Worm (Caenorhabditis elegans) whole organism, young adult: Measurements from ENCODE around the gene eelo-2.

Experiments
- B0261.1 ChIP-seq: sonication (generic microtip); optimal IDR thresholded peaks from 2 replicates; lab custom pipeline; 2016; ENCODE audit warnings: mild to moderate bottlenecking, missing genetic modification characterization, moderate library complexity, missing compliant biosample characterization
- D2030.7 ChIP-seq: fragments of 200-800 bp; sonication (Bioruptor generic); IDR thresholded peaks from 2 replicates; pipeline ENCODE4 v1.3.6; 2022; ENCODE audit warnings: missing genetic modification reagents, missing genetic modification characterization, missing compliant biosample characterization
- F37B4.10 ChIP-seq: fragments of 200-800 bp; sonication (Bioruptor generic); IDR thresholded peaks from 2 replicates; pipeline ENCODE4 v1.3.6; 2022; ENCODE audit warnings: missing genetic modification characterization, missing compliant biosample characterization
- F39B2.1 ChIP-seq: fragments of 200-800 bp; sonication (Bioruptor generic); IDR thresholded peaks from 2 replicates; pipeline ENCODE4 v1.3.6; 2022; ENCODE audit warnings: missing genetic modification reagents, missing genetic modification characterization, missing compliant biosample characterization
- K12H6.12 ChIP-seq: fragments of 200-800 bp; sonication (Bioruptor generic); optimal IDR thresholded peaks from 2 replicates; lab custom pipeline; 2018; ENCODE audit warnings: mild to moderate bottlenecking, missing genetic modification characterization, missing compliant biosample characterization
- T26A5.8 ChIP-seq: sonication (generic microtip); optimal IDR thresholded peaks from 2 replicates; lab custom pipeline; 2016; ENCODE audit warnings: missing genetic modification characterization, missing compliant biosample characterization
- Y53G8AR.9 ChIP-seq: fragments of 200-800 bp; sonication (Bioruptor generic); conservative IDR thresholded peaks from 2 replicates; pipeline ENCODE4 v1.3.6; 2022; ENCODE audit warnings: missing genetic modification reagents, missing genetic modification characterization, missing compliant biosample characterization
- Y56A3A.18 ChIP-seq: fragments of 200-800 bp; sonication (Bioruptor generic); IDR thresholded peaks from 2 replicates; pipeline ENCODE4 v1.3.6; 2022; ENCODE audit warnings: missing genetic modification reagents, missing genetic modification characterization, missing compliant biosample characterization
- Y67H2A.10 ChIP-seq: fragments of 200-800 bp; sonication (Bioruptor generic); conservative IDR thresholded peaks from 2 replicates; pipeline ENCODE4 v1.3.6; 2022; ENCODE audit warnings: missing genetic modification reagents, missing genetic modification characterization, missing compliant biosample characterization
- Y79H2A.3 ChIP-seq: fragments of 200-800 bp; sonication (Bioruptor generic); conservative IDR thresholded peaks from 2 replicates; pipeline ENCODE4 v1.3.6; 2022; ENCODE audit warnings: missing genetic modification reagents, missing genetic modification characterization, missing compliant biosample characterization
- Y95B8A.8 ChIP-seq: fragments of 200-800 bp; sonication (Bioruptor generic); IDR thresholded peaks from 2 replicates; pipeline ENCODE4 v1.3.6; 2022; ENCODE audit warnings: missing genetic modification reagents, missing genetic modification characterization, missing compliant biosample characterization
- ZK185.1 ChIP-seq: sonication (generic microtip); optimal IDR thresholded peaks from 2 replicates; lab custom pipeline; 2016; ENCODE audit warnings: mild to moderate bottlenecking, missing genetic modification characterization, missing compliant biosample characterization; ENCODE audit not compliant: poor library complexity, severe bottlenecking
- aptf-3 ChIP-seq: fragments of 200-800 bp; sonication (Bioruptor generic); IDR thresholded peaks from 2 replicates; pipeline ENCODE4 v1.3.6; 2022; ENCODE audit warnings: missing genetic modification characterization, missing compliant biosample characterization
- attf-3 ChIP-seq: fragments of 200-800 bp; sonication (Bioruptor generic); conservative IDR thresholded peaks from 2 replicates; pipeline ENCODE4 v1.3.6; 2022; ENCODE audit warnings: missing genetic modification reagents, missing genetic modification characterization, missing compliant biosample characterization
- bed-2 ChIP-seq: fragments of 200-800 bp; sonication (Bioruptor generic); IDR thresholded peaks from 2 replicates; pipeline ENCODE4 v1.3.6; 2022; ENCODE audit warnings: missing genetic modification reagents, missing genetic modification characterization, missing compliant biosample characterization
- ceh-100 ChIP-seq: fragments of 200-800 bp; sonication (Bioruptor generic); IDR thresholded peaks from 2 replicates; pipeline ENCODE4 v1.3.6; 2022; ENCODE audit warnings: missing genetic modification reagents, missing genetic modification characterization, missing compliant biosample characterization
- ceh-27 ChIP-seq: fragments of 200-800 bp; sonication (Bioruptor generic); optimal IDR thresholded peaks from 2 replicates; lab custom pipeline; 2018; ENCODE audit warnings: mild to moderate bottlenecking, missing genetic modification characterization, moderate library complexity, missing compliant biosample characterization
- ceh-79 ChIP-seq: sonication (generic microtip); optimal IDR thresholded peaks from 2 replicates; lab custom pipeline; 2017; ENCODE audit warnings: mild to moderate bottlenecking, missing genetic modification characterization, missing compliant biosample characterization
- chd-7 ChIP-seq: sonication (generic microtip); optimal IDR thresholded peaks from 2 replicates; lab custom pipeline; 2016; ENCODE audit warnings: mild to moderate bottlenecking, missing genetic modification characterization, moderate library complexity, missing compliant biosample characterization
- egrh-3 ChIP-seq: fragments of 200-800 bp; sonication (Bioruptor generic); IDR thresholded peaks from 2 replicates; pipeline ENCODE4 v1.3.6; 2022; ENCODE audit warnings: missing genetic modification reagents, missing genetic modification characterization, missing compliant biosample characterization
- ekl-4 ChIP-seq: fragments of 200-800 bp; sonication (Bioruptor generic); IDR thresholded peaks from 2 replicates; pipeline ENCODE4 v1.3.6; 2022; ENCODE audit warnings: missing genetic modification reagents, missing genetic modification characterization, missing compliant biosample characterization
- gei-17 ChIP-seq: fragments of 200-800 bp; sonication (Bioruptor generic); optimal IDR thresholded peaks from 2 replicates; lab custom pipeline; 2018; ENCODE audit warnings: mild to moderate bottlenecking, missing genetic modification characterization, missing compliant biosample characterization
- hmg-20 ChIP-seq: fragments of 200-800 bp; sonication (Bioruptor generic); IDR thresholded peaks from 2 replicates; pipeline ENCODE4 v1.3.6; 2022; ENCODE audit warnings: missing genetic modification reagents, missing genetic modification characterization, missing compliant biosample characterization
- hrde-1 ChIP-seq: sonication (generic microtip); optimal IDR thresholded peaks from 2 replicates; lab custom pipeline; 2016; ENCODE audit warnings: missing genetic modification characterization, mild to moderate bottlenecking, missing compliant biosample characterization, moderate library complexity, missing genotype, missing genetic modification reagents, borderline replicate concordance
- lag-1 ChIP-seq: fragments of 200-800 bp; sonication (Bioruptor generic); IDR thresholded peaks from 2 replicates; pipeline ENCODE4 v1.3.6; 2022; ENCODE audit warnings: missing genetic modification reagents, missing genetic modification characterization, missing compliant biosample characterization
- let-607 ChIP-seq, 2 experiments: fragments of 200-800 bp in 1 of 2; sonication (Bioruptor generic) in 1 of 2; sonication (generic microtip) in 1 of 2; optimal IDR thresholded peaks; 2 replicates each; lab custom pipeline; 2016 to 2018; ENCODE audit warnings: mild to moderate bottlenecking in 2 of 2, missing compliant biosample characterization in 2 of 2, missing genetic modification characterization in 2 of 2, moderate library complexity in 2 of 2, missing genotype in 1 of 2
- lin-26 ChIP-seq: fragments of 200-800 bp; sonication (Bioruptor generic); IDR thresholded peaks from 2 replicates; pipeline ENCODE4 v1.3.6; 2022; ENCODE audit warnings: missing genetic modification reagents, missing genetic modification characterization, missing compliant biosample characterization
- lin-40 ChIP-seq: sonication (generic microtip); optimal IDR thresholded peaks from 2 replicates; lab custom pipeline; 2016; ENCODE audit warnings: missing genetic modification characterization, mild to moderate bottlenecking, missing compliant biosample characterization, missing genotype, missing genetic modification reagents
- lin-54 ChIP-seq: fragments of 200-800 bp; sonication (Bioruptor generic); optimal IDR thresholded peaks from 2 replicates; lab custom pipeline; 2018; ENCODE audit warnings: mild to moderate bottlenecking, missing genetic modification characterization, missing compliant biosample characterization
- lsl-1 ChIP-seq: fragments of 200-800 bp; sonication (Bioruptor generic); optimal IDR thresholded peaks from 2 replicates; lab custom pipeline; 2018; ENCODE audit warnings: mild to moderate bottlenecking, missing genetic modification characterization, moderate library complexity, missing compliant biosample characterization
- madf-3 ChIP-seq: fragments of 200-800 bp; sonication (Bioruptor generic); IDR thresholded peaks from 2 replicates; pipeline ENCODE4 v1.3.6; 2022; ENCODE audit warnings: missing genetic modification reagents, missing genetic modification characterization, missing compliant biosample characterization
- madf-6 ChIP-seq: fragments of 200-800 bp; sonication (Bioruptor generic); IDR thresholded peaks from 2 replicates; pipeline ENCODE4 v1.3.6; 2022; ENCODE audit warnings: missing genetic modification reagents, missing genetic modification characterization, missing compliant biosample characterization
- madf-8 ChIP-seq: fragments of 200-800 bp; sonication (Bioruptor generic); conservative IDR thresholded peaks from 2 replicates; pipeline ENCODE4 v1.3.6; 2022; ENCODE audit warnings: missing genetic modification reagents, missing genetic modification characterization, missing compliant biosample characterization
- mcd-1 ChIP-seq: fragments of 200-800 bp; sonication (Bioruptor generic); IDR thresholded peaks from 2 replicates; pipeline ENCODE4 v1.3.6; 2022; ENCODE audit warnings: missing genetic modification reagents, missing genetic modification characterization, missing compliant biosample characterization
- mel-28 ChIP-seq: sonication (generic microtip); optimal IDR thresholded peaks from 2 replicates; lab custom pipeline; 2016; ENCODE audit warnings: borderline replicate concordance, mild to moderate bottlenecking, missing genetic modification characterization, missing compliant biosample characterization
- mxl-1 ChIP-seq: sonication (generic microtip); optimal IDR thresholded peaks from 2 replicates; lab custom pipeline; 2016; ENCODE audit warnings: missing genetic modification characterization, missing compliant biosample characterization
- pbrm-1 ChIP-seq: fragments of 200-800 bp; sonication (Bioruptor generic); IDR thresholded peaks from 2 replicates; pipeline ENCODE4 v1.3.6; 2022; ENCODE audit warnings: missing genetic modification reagents, missing genetic modification characterization, missing compliant biosample characterization
- sea-2 ChIP-seq: fragments of 200-800 bp; sonication (Bioruptor generic); IDR thresholded peaks from 2 replicates; pipeline ENCODE4 v1.3.6; 2022; ENCODE audit warnings: missing genetic modification characterization, missing compliant biosample characterization
- snpc-1.3 ChIP-seq: sonication (generic microtip); optimal IDR thresholded peaks from 2 replicates; lab custom pipeline; 2017; ENCODE audit warnings: missing genetic modification characterization, mild to moderate bottlenecking, missing compliant biosample characterization, antibody characterized with exemption, moderate library complexity, missing genotype, missing genetic modification reagents; ENCODE audit not compliant: insufficient read depth
- zfh-2 ChIP-seq: fragments of 200-800 bp; sonication (Bioruptor generic); conservative IDR thresholded peaks from 2 replicates; pipeline ENCODE4 v1.3.6; 2022; ENCODE audit warnings: missing genetic modification reagents, missing genetic modification characterization, missing compliant biosample characterization
- ztf-25 ChIP-seq: fragments of 200-800 bp; sonication (Bioruptor generic); IDR thresholded peaks from 2 replicates; pipeline ENCODE4 v1.3.6; 2022; ENCODE audit warnings: missing genetic modification reagents, missing genetic modification characterization, missing compliant biosample characterization
- ztf-28 ChIP-seq: fragments of 200-800 bp; sonication (Bioruptor generic); IDR thresholded peaks from 2 replicates; pipeline ENCODE4 v1.3.6; 2022; ENCODE audit warnings: missing genetic modification reagents, missing genetic modification characterization, missing compliant biosample characterization
- ztf-3 ChIP-seq: fragments of 200-800 bp; sonication (Bioruptor generic); optimal IDR thresholded peaks from 2 replicates; lab custom pipeline; 2018; ENCODE audit warnings: mild to moderate bottlenecking, missing genetic modification characterization, missing compliant biosample characterization

Gene eelo-2

DNA sequence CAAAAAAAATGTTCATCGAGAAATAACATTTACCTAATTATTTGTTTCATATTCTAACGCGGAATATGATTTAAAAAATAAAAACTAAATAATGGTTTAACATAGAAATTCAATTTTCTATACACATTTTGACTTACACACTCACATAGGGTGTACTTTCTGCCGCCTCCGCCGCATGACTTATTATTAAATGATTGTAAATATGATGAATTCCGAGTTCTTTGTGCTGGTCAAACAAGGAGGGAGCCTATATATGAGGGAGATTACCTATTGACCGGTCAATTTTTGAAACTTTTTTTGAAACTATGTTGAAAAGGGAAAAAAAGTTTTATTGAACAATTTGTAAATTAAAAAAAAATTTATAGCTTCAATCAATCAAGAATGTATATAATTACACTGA is 42.1 kb upstream of the eelo-2 start:
- TF ChIP-seq ceh-100 (GFP tag; lab: Robert Waterston, UW) (no peak), mxl-1 (tag; lab: Kevin White, UChicago) (no peak), Y67H2A.10 (GFP tag; lab: Robert Waterston, UW) (no peak), madf-8 (GFP tag; lab: Robert Waterston, UW) (no peak), madf-6 (GFP tag; lab: Robert Waterston, UW) (no peak), F37B4.10 (GFP tag; lab: Robert Waterston, UW) (no peak), Y95B8A.8 (GFP tag; lab: Robert Waterston, UW) (no peak), ekl-4 (no peak), Y53G8AR.9 (GFP tag; lab: Robert Waterston, UW) (no peak), ZK185.1 (tag; lab: Kevin White, UChicago) (no peak), ztf-28 (GFP tag; lab: Robert Waterston, UW) (no peak), ceh-27 (GFP tag; lab: Kevin White, UChicago) (no peak), lin-26 (GFP tag; lab: Robert Waterston, UW) (no peak), let-607 (tag; optimal IDR thresholded peaks at IDR 0.05; lab: Kevin White, UChicago) (no peak)

- TF ChIP-seq gei-17 (no peak), D2030.7 (GFP tag; lab: Robert Waterston, UW) (no peak), pbrm-1 (GFP tag; lab: Robert Waterston, UW) (no peak), lag-1 (GFP tag; lab: Robert Waterston, UW) (no peak), K12H6.12 (tag; lab: Kevin White, UChicago) (no peak), hmg-20 (GFP tag; lab: Robert Waterston, UW) (no peak), B0261.1 (no peak), zfh-2 (GFP tag; lab: Robert Waterston, UW) (no peak), attf-3 (GFP tag; lab: Robert Waterston, UW) (no peak), mxl-1 (tag; lab: Kevin White, UChicago) (no peak), F37B4.10 (GFP tag; lab: Robert Waterston, UW) (no peak), egrh-3 (no peak), snpc-1.3 (tag; lab: Kevin White, UChicago) (no peak), hrde-1 (tag; lab: Kevin White, UChicago) (no peak), sea-2 (GFP tag; lab: Robert Waterston, UW) (no peak), chd-7 (no peak), Y79H2A.3 (GFP tag; lab: Robert Waterston, UW) (no peak), bed-2 (GFP tag; lab: Robert Waterston, UW) (no peak), F39B2.1 (no peak), Y56A3A.18 (GFP tag; lab: Robert Waterston, UW) (no peak)
- TF ChIP-seq, all 124 proteins: peak for 0
These were observed 40.6 kb upstream of the eelo-2 start for ce11 chrIV:17209309-17209708.

- TF ChIP-seq ztf-3 (GFP tag; lab: Kevin White, UChicago) (no peak), lin-26 (GFP tag; lab: Robert Waterston, UW) (no peak), ztf-25 (GFP tag; lab: Robert Waterston, UW) (no peak), ceh-79 (tag; lab: Kevin White, UChicago) (no peak), zfh-2 (GFP tag; lab: Robert Waterston, UW) (no peak), pbrm-1 (GFP tag; lab: Robert Waterston, UW) (no peak), D2030.7 (GFP tag; lab: Robert Waterston, UW) (no peak), madf-3 (GFP tag; lab: Robert Waterston, UW) (no peak), Y53G8AR.9 (GFP tag; lab: Robert Waterston, UW) (no peak), gei-17 (no peak), lin-54 (no peak), mel-28 (tag; lab: Kevin White, UChicago) (no peak), aptf-3 (no peak), mcd-1 (GFP tag; lab: Robert Waterston, UW) (no peak), lin-40 (tag; lab: Kevin White, UChicago) (no peak), ceh-100 (GFP tag; lab: Robert Waterston, UW) (no peak), lsl-1 (GFP tag; lab: Kevin White, UChicago) (no peak), T26A5.8 (no peak)
These were observed 39.2 kb upstream of the eelo-2 start for ce11 chrIV:17210754-17211153.
